Worm (Caenorhabditis elegans) whole organism, L1 larva: ENCODE results near the gene hsp-4.

ENCODE experiments used
- aha-1 ChIP-seq: fragments of 150-350 bp; optimal IDR thresholded peaks from 2 replicates; lab custom pipeline; 2014; ENCODE audit warnings: missing biosample characterization, missing genetic modification characterization
- ama-1 ChIP-seq: fragments of 150-350 bp; optimal IDR thresholded peaks from 2 replicates; lab custom pipeline; 2014
- elt-2 ChIP-seq: sonication (generic microtip); optimal IDR thresholded peaks from 2 replicates; lab custom pipeline; 2016; ENCODE audit warnings: missing genetic modification characterization, mild to moderate bottlenecking, inconsistent platforms, missing compliant biosample characterization, missing genetic modification reagents
- elt-3 ChIP-seq, 6 experiments: fragments of 150-350 bp in 1 of 6; sonication (generic microtip); optimal IDR thresholded peaks; 2 replicates each; lab custom pipeline; 2017 to 2018; ENCODE audit warnings: missing biosample characterization in 6 of 6, missing genetic modification characterization in 6 of 6, inconsistent platforms in 1 of 6
- fkh-10 ChIP-seq: sonication (generic microtip); optimal IDR thresholded peaks from 2 replicates; lab custom pipeline; 2017; ENCODE audit warnings: missing biosample characterization, missing genetic modification reagents, missing genetic modification characterization
- fos-1 ChIP-seq: fragments of 150-350 bp; optimal IDR thresholded peaks from 2 replicates; lab custom pipeline; 2014; ENCODE audit warnings: missing biosample characterization, missing genetic modification characterization
- lin-15B ChIP-seq: fragments of 150-350 bp; sonication (generic microtip); optimal IDR thresholded peaks from 3 replicates; lab custom pipeline; 2014; ENCODE audit warnings: missing biosample characterization, missing genetic modification characterization
- lin-35 ChIP-seq, 2 experiments: fragments of 150-350 bp; optimal IDR thresholded peaks; 2 replicates each; lab custom pipeline; 2014; ENCODE audit warnings: missing biosample characterization in 2 of 2, missing genetic modification characterization in 2 of 2, missing genetic modification reagents in 2 of 2
- lsy-2 ChIP-seq, 2 experiments: fragments of 150-350 bp; optimal IDR thresholded peaks; 2 replicates each; lab custom pipeline; 2014; ENCODE audit warnings: missing biosample characterization in 2 of 2, missing genetic modification characterization in 2 of 2
- mdl-1 ChIP-seq, 2 experiments: fragments of 150-350 bp; optimal IDR thresholded peaks; 2 replicates each; lab custom pipeline; 2014 to 2017; ENCODE audit warnings: missing biosample characterization in 2 of 2, missing genetic modification characterization in 2 of 2, inconsistent platforms in 1 of 2
- mep-1 ChIP-seq: fragments of 150-350 bp; optimal IDR thresholded peaks from 2 replicates; lab custom pipeline; 2014; ENCODE audit warnings: missing biosample characterization, missing genetic modification characterization
- nhr-11 ChIP-seq: fragments of 150-350 bp; optimal IDR thresholded peaks from 2 replicates; lab custom pipeline; 2014; ENCODE audit warnings: missing biosample characterization, missing genetic modification characterization
- unc-30 ChIP-seq: sonication (generic microtip); optimal IDR thresholded peaks from 2 replicates; lab custom pipeline; 2017; ENCODE audit warnings: missing biosample characterization, missing genetic modification characterization

DNA sequence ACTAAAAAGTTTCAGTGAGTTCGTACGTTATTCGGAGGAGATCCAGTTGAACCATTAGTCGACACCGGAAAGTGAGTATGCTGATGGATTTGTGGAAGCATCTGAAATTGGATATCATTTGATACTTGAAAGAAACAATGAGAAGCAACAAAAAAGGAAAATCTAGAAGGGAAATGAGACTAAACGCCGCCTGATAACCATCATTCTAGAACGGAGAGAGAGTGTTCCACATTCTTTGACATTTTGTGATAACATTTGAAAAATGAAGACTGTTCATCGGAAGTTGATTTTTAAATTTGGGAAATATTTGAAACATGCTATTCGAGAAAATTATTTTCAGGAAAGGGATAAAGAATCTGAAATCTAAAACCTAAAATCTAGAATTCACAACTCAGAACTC, 21.2 kb downstream of the hsp-4 start, which contains the start of gene npax-1:
- TF ChIP-seq ama-1 (lab: Kevin White, UChicago) (no peak), unc-30 (tag; lab: Kevin White, UChicago) (no peak), mep-1 (no peak), fos-1 (tag; lab: Kevin White, UChicago) (no peak), aha-1 (tag; lab: Kevin White, UChicago) (no peak), fkh-10 (no peak), lin-15B (no peak), lin-35 (GFP tag; optimal IDR thresholded peaks at IDR 0.05; lab: Kevin White, UChicago) (no peak), mdl-1 (tag; optimal IDR thresholded peaks at IDR 0.05; lab: Kevin White, UChicago) (no peak), elt-3 (tag; optimal IDR thresholded peaks at IDR 0.05; lab: Kevin White, UChicago) (no peak), nhr-11 (tag; lab: Kevin White, UChicago) (no peak), lsy-2 (tag; optimal IDR thresholded peaks at IDR 0.05; lab: Kevin White, UChicago) (no peak), elt-2 (tag; lab: Kevin White, UChicago) (no peak)
